Fruit fly (Drosophila melanogaster) Kc167 (cell line): ENCODE results near the gene CG34168.

Experiments used
- Myc ChIP-seq: fragments of >200 bp; optimal IDR thresholded peaks from 2 replicates; lab custom pipeline; 2017; ENCODE audit warnings: missing external identifiers
- Sin3A ChIP-seq: fragments of >200 bp; optimal IDR thresholded peaks from 2 replicates; lab custom pipeline; 2018; ENCODE audit warnings: missing external identifiers
- h ChIP-seq: fragments of >200 bp; optimal IDR thresholded peaks from 3 replicates; lab custom pipeline; 2018; ENCODE audit warnings: missing external identifiers
- insv ChIP-seq: fragments of >200 bp; optimal IDR thresholded peaks from 3 replicates; lab custom pipeline; 2018; ENCODE audit warnings: missing external identifiers
- psq ChIP-seq: fragments of >200 bp; optimal IDR thresholded peaks from 2 replicates; lab custom pipeline; 2017; ENCODE audit warnings: missing external identifiers
- ttk ChIP-seq: sonication (Bioruptor generic); optimal IDR thresholded peaks from 2 replicates; lab custom pipeline; 2017; ENCODE audit warnings: missing external identifiers

The CG34168 gene

DNA sequence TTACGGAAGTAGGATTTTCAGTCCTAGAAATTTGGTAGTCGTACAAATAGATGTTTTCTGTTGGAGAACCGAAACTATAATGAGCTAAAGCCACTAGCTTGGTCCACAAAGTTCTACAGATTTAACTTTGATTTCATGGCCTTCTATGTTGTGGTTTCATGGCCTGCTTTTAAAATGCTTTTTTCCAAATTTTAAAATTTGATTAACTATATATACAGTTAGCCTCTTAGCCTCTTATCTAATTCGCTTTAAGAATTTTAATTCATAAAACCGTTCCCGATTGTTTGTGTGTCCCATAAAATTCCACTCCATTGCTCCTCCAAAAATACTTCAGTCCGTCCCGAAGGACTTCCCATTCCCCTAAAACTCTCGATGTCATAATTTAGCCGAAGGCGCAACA, at the start of gene CG34168:
Gene CG34168 (minus strand): TSS at position 101 of the 400 bp plus-strand sequence.
- TF ChIP-seq Myc (lab: Kevin White, UChicago) (no peak), psq (lab: Kevin White, UChicago) (no peak), h (lab: Kevin White, UChicago) (no peak), insv (no peak), Sin3A (lab: Kevin White, UChicago) (no peak), ttk (lab: Kevin White, UChicago) (no peak)

- TF ChIP-seq ttk (lab: Kevin White, UChicago) (no peak), Myc (lab: Kevin White, UChicago) (no peak), psq (lab: Kevin White, UChicago) (no peak), insv (no peak), Sin3A (lab: Kevin White, UChicago) (no peak), h (lab: Kevin White, UChicago) (no peak)
Observed at dm6 chr2L:16165531-16165930, 30.5 kb upstream of the CG34168 start, which contains the start of gene Ca-alpha1D. Gene Ca-alpha1D, plus strand, starts transcription at chr2L:16165831.

dm6 chr2L:16133208-16133607, 1.9 kb downstream of the CG34168 start, which contains the start of gene CG4892:
Gene CG4892, plus strand, starts transcription at chr2L:16133508.
- TF ChIP-seq ttk (lab: Kevin White, UChicago) (no peak), Sin3A (lab: Kevin White, UChicago) (no peak), Myc (lab: Kevin White, UChicago) (no peak)

DNA sequence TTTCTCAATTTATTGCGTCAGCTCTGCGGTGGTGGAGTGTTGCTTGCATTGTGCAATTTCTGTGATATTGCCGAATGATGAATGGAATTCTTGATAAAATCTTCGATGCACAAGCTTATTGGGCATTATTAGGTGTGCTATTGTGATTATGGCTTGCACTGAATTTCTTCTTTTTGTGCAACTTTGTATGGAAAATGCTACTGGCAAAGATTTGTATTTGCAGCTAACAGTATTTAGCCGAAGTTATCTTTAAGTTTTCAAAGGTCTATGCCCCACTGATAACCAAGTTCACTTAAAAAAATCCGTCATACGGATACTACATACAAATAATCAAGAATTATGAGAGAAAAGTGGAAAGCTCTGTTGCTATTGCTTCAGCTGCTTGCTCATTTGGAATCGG, 40.4 kb downstream of the CG34168 start, which contains the start of gene CG4891:
Gene CG4891 (plus strand): TSS at position 301 of the 400 bp plus-strand sequence.
- TF ChIP-seq Sin3A (lab: Kevin White, UChicago) (no peak), psq (lab: Kevin White, UChicago) (no peak), ttk (lab: Kevin White, UChicago) (no peak), h (lab: Kevin White, UChicago) (no peak), Myc (lab: Kevin White, UChicago) (no peak), insv (no peak)
